Fruit fly (Drosophila melanogaster): ENCODE data around the gene CG44215.

The CG44215 gene

dm6 chr3R:14116088-14116487 is 38.2 kb downstream of the CG44215 start (continued):
- TF ChIP-seq ATbp (GFP tag; optimal IDR thresholded peaks at IDR 0.05) = peak; percentile 44

dm6 chr3R:14112066-14112465 is 42.2 kb downstream of the CG44215 start, which contains the start of gene CG14357:
Gene CG14357, minus strand, starts transcription at chr3R:14112166.
- no peak for TF ChIP-seq Camta (GFP tag; optimal IDR thresholded peaks at IDR 0.05)
- peak; percentile 17 for TF ChIP-seq stwl (tag; optimal IDR thresholded peaks at IDR 0.05)

- TF ChIP-seq CG5245 (GFP tag; optimal IDR thresholded peaks at IDR 0.05) (no peak), Vsx1 (GFP tag; optimal IDR thresholded peaks at IDR 0.05) (no peak), CG15011 (GFP tag; optimal IDR thresholded peaks at IDR 0.05) (no peak), nerfin-2 (GFP tag; IDR thresholded peaks at IDR 0.05; ENCODE audit: partially characterized antibody) (no peak)
These were observed 45.1 kb downstream of the CG44215 start, which contains the start of gene Or88a for dm6 chr3R:14109145-14109544. Gene Or88a, plus strand, starts transcription at chr3R:14109445.

dm6 chr3R:14108158-14108921 is 45.9 kb downstream of the CG44215 start, which contains the start of gene CG12402:
Gene CG12402, minus strand, starts transcription at chr3R:14108321.
- TF ChIP-seq HLHmδ (GFP tag; optimal IDR thresholded peaks at IDR 0.05) = peak; percentile 74
- TF ChIP-seq CG18619 (GFP tag; optimal IDR thresholded peaks at IDR 0.05) = peak; percentile 61
- TF ChIP-seq CG10462 (GFP tag; optimal IDR thresholded peaks at IDR 0.05) = peak; percentile 62
- TF ChIP-seq hbn (GFP tag; IDR thresholded peaks at IDR 0.05; ENCODE audit: partially characterized antibody) = peak; percentile 29; the same call in 1 of the 2 replicates
- TF ChIP-seq Dp (GFP tag; optimal IDR thresholded peaks at IDR 0.05) = peak; percentile 12
- TF ChIP-seq CG3407 (GFP tag; optimal IDR thresholded peaks at IDR 0.05) = peak; percentile 66
- peak; percentile 6 for TF ChIP-seq D19B (GFP tag; optimal IDR thresholded peaks at IDR 0.05)
- peak; percentile 81; the same call in 2 of the 3 replicates for TF ChIP-seq CG3726 (GFP tag; IDR thresholded peaks at IDR 0.05)
- peak; percentile 49 for TF ChIP-seq CG2116 (GFP tag; optimal IDR thresholded peaks at IDR 0.05)
- peak; percentile 87 for TF ChIP-seq E2f1 (GFP tag; IDR thresholded peaks at IDR 0.05)
- TF ChIP-seq btn (GFP tag; optimal IDR thresholded peaks at IDR 0.05) = peak; percentile 8
- TF ChIP-seq CG14441 (GFP tag; IDR thresholded peaks at IDR 0.05) = peak; percentile 89
- TF ChIP-seq Meics (GFP tag; optimal IDR thresholded peaks at IDR 0.05) = peak; percentile 83
- TF ChIP-seq tll (GFP tag; optimal IDR thresholded peaks at IDR 0.05) = peak in 1 of 2 experiments; percentile 80
- TF ChIP-seq CG10565 (GFP tag; optimal IDR thresholded peaks at IDR 0.05) = peak; percentile 29
- peak; percentile 52; the same call in 1 of the 3 replicates for TF ChIP-seq CG6175 (GFP tag; IDR thresholded peaks at IDR 0.05)
- TF ChIP-seq gt (GFP tag; IDR thresholded peaks at IDR 0.05) = peak; percentile 58
- TF ChIP-seq CG17568 (GFP tag; optimal IDR thresholded peaks at IDR 0.05) = peak; percentile 99
- peak; percentile 86 for TF ChIP-seq tgo (GFP tag; IDR thresholded peaks at IDR 0.05)
- TF ChIP-seq CG12104 (GFP tag; optimal IDR thresholded peaks at IDR 0.05) = peak; percentile 70
- peak; percentile 98 for TF ChIP-seq grau (tag; optimal IDR thresholded peaks at IDR 0.05)
- peak; percentile 83 for TF ChIP-seq CG7556 (GFP tag; optimal IDR thresholded peaks at IDR 0.05)
- peak; percentile 67 for TF ChIP-seq CG4360 (GFP tag; IDR thresholded peaks at IDR 0.05)
- TF ChIP-seq tin (GFP tag; optimal IDR thresholded peaks at IDR 0.05) = peak; percentile 91
- peak; percentile 83 for TF ChIP-seq ap (GFP tag; IDR thresholded peaks at IDR 0.05)
- TF ChIP-seq Trl (optimal IDR thresholded peaks at IDR 0.05) = peak; percentile 94 to 96
- TF ChIP-seq Trl (GFP tag; optimal IDR thresholded peaks at IDR 0.05) = peak; percentile 87
- peak; percentile 52 for TF ChIP-seq CG9932 (GFP tag; IDR thresholded peaks at IDR 0.05)
- TF ChIP-seq CG15696 (tag; optimal IDR thresholded peaks at IDR 0.05) = peak; percentile 75
- TF ChIP-seq CG9609 (GFP tag; optimal IDR thresholded peaks at IDR 0.05) = no peak
- TF ChIP-seq CG31388 (GFP tag; optimal IDR thresholded peaks at IDR 0.05) = peak; percentile 55
- no peak for TF ChIP-seq crp (GFP tag; optimal IDR thresholded peaks at IDR 0.05)
- TF ChIP-seq CG15073 (GFP tag; optimal IDR thresholded peaks at IDR 0.05) = no peak
- TF ChIP-seq bcd (GFP tag; optimal IDR thresholded peaks at IDR 0.05) = peak; percentile 84
- TF ChIP-seq CG14050 (GFP tag; IDR thresholded peaks at IDR 0.05) = peak; percentile 82
- TF ChIP-seq Hmr (GFP tag; optimal IDR thresholded peaks at IDR 0.05) = peak; percentile 82

Data from whole organism, embryonic.